Worm (Caenorhabditis elegans) whole organism, L1 larva: ENCODE results near the gene irld-2.

Experiments
- C34B4.2 ChIP-seq: sonication (generic microtip); optimal IDR thresholded peaks from 2 replicates; lab custom pipeline; 2017; ENCODE audit warnings: mild to moderate bottlenecking, missing genetic modification characterization, missing compliant biosample characterization
- F16B12.6 ChIP-seq: fragments of 150-350 bp; optimal IDR thresholded peaks from 2 replicates; lab custom pipeline; 2014; ENCODE audit warnings: missing biosample characterization, missing genetic modification characterization
- Y116A8C.19 ChIP-seq: sonication (generic microtip); optimal IDR thresholded peaks from 2 replicates; lab custom pipeline; 2016; ENCODE audit warnings: missing compliant biosample characterization, missing genetic modification characterization, borderline replicate concordance
- aha-1 ChIP-seq: fragments of 150-350 bp; optimal IDR thresholded peaks from 2 replicates; lab custom pipeline; 2014; ENCODE audit warnings: missing biosample characterization, missing genetic modification characterization
- alr-1 ChIP-seq: fragments of 200-800 bp; sonication (Bioruptor generic); optimal IDR thresholded peaks from 2 replicates; lab custom pipeline; 2018; ENCODE audit warnings: borderline replicate concordance, mild to moderate bottlenecking, missing genetic modification characterization, missing compliant biosample characterization
- aly-2 ChIP-seq: fragments of 150-350 bp; optimal IDR thresholded peaks from 2 replicates; lab custom pipeline; 2014; ENCODE audit warnings: missing biosample characterization, missing genetic modification characterization
- ceh-63 ChIP-seq: fragments of 200-800 bp; sonication (Bioruptor generic); optimal IDR thresholded peaks from 2 replicates; lab custom pipeline; 2018; ENCODE audit warnings: mild to moderate bottlenecking, missing genetic modification characterization, missing compliant biosample characterization
- ceh-82 ChIP-seq, 3 experiments: fragments of 150-350 bp in 1 of 3; sonication (generic microtip) in 2 of 3; optimal IDR thresholded peaks; 2 replicates each; lab custom pipeline; 2014 to 2017; ENCODE audit warnings: missing biosample characterization in 3 of 3, missing genetic modification characterization in 3 of 3
- ceh-88 ChIP-seq: fragments of 200-800 bp; sonication (Bioruptor generic); IDR thresholded peaks from 2 replicates; pipeline ENCODE4 v1.3.6; 2022; ENCODE audit warnings: missing genetic modification characterization, missing compliant biosample characterization
- ceh-90 ChIP-seq: sonication (generic microtip); optimal IDR thresholded peaks from 2 replicates; lab custom pipeline; 2016; ENCODE audit warnings: missing genetic modification characterization, missing compliant biosample characterization
- dpl-1 ChIP-seq, 3 experiments: fragments of 150-350 bp in 2 of 3; sonication (generic microtip) in 1 of 3; optimal IDR thresholded peaks; 2 replicates each; lab custom pipeline; 2014 to 2017; ENCODE audit warnings: missing biosample characterization in 3 of 3, missing genetic modification characterization in 3 of 3, missing genetic modification reagents in 3 of 3
- dsc-1 ChIP-seq: sonication (generic microtip); optimal IDR thresholded peaks from 2 replicates; lab custom pipeline; 2016; ENCODE audit warnings: mild to moderate bottlenecking, missing genetic modification characterization, missing compliant biosample characterization
- efl-1 ChIP-seq, 4 experiments: fragments of 150-350 bp; optimal IDR thresholded peaks in 3 of 4; peaks in 1 of 4; 1 replicate in 1 of 4; 2 replicates in 3 of 4; lab custom pipeline; 2014; ENCODE audit warnings: missing biosample characterization in 2 of 4, missing genetic modification characterization in 2 of 4, missing genetic modification reagents in 2 of 4
- egl-27 ChIP-seq, 2 experiments: fragments of 150-350 bp in 1 of 2; sonication (generic microtip); optimal IDR thresholded peaks; 3 replicates each; lab custom pipeline; 2017 to 2018; ENCODE audit warnings: missing biosample characterization in 2 of 2, missing genetic modification characterization in 2 of 2, missing genetic modification reagents in 2 of 2
- elt-3 ChIP-seq, 6 experiments: fragments of 150-350 bp in 1 of 6; sonication (generic microtip); optimal IDR thresholded peaks; 2 replicates each; lab custom pipeline; 2017 to 2018; ENCODE audit warnings: missing biosample characterization in 6 of 6, missing genetic modification characterization in 6 of 6, inconsistent platforms in 1 of 6
- ets-5 ChIP-seq: fragments of 200-800 bp; sonication (Bioruptor generic); IDR thresholded peaks from 2 replicates; pipeline ENCODE4 v1.3.6; 2022; ENCODE audit warnings: missing genetic modification characterization, missing compliant biosample characterization
- fkh-10 ChIP-seq: sonication (generic microtip); optimal IDR thresholded peaks from 2 replicates; lab custom pipeline; 2017; ENCODE audit warnings: missing biosample characterization, missing genetic modification reagents, missing genetic modification characterization
- grh-1 ChIP-seq: fragments of 200-800 bp; sonication (Bioruptor generic); IDR thresholded peaks from 2 replicates; pipeline ENCODE4 v1.3.6; 2022; ENCODE audit warnings: missing genetic modification reagents, missing genetic modification characterization, missing compliant biosample characterization
- hlh-4 ChIP-seq: sonication (generic microtip); optimal IDR thresholded peaks from 2 replicates; lab custom pipeline; 2016; ENCODE audit warnings: mild to moderate bottlenecking, missing genetic modification characterization, missing compliant biosample characterization
- irx-1 ChIP-seq: sonication (generic microtip); optimal IDR thresholded peaks from 2 replicates; lab custom pipeline; 2016; ENCODE audit warnings: missing genetic modification characterization, missing compliant biosample characterization
- isw-1 ChIP-seq: fragments of 200-800 bp; sonication (Bioruptor generic); IDR thresholded peaks from 2 replicates; pipeline ENCODE4 v1.3.6; 2022; ENCODE audit warnings: missing genetic modification characterization, missing compliant biosample characterization
- lin-35 ChIP-seq, 2 experiments: fragments of 150-350 bp; optimal IDR thresholded peaks; 2 replicates each; lab custom pipeline; 2014; ENCODE audit warnings: missing biosample characterization in 2 of 2, missing genetic modification characterization in 2 of 2, missing genetic modification reagents in 2 of 2
- lin-39 ChIP-seq: fragments of 150-350 bp; optimal IDR thresholded peaks from 2 replicates; lab custom pipeline; 2014; ENCODE audit warnings: missing biosample characterization, missing genetic modification reagents, missing genetic modification characterization
- lir-3 ChIP-seq: sonication (generic microtip); optimal IDR thresholded peaks from 2 replicates; lab custom pipeline; 2016; ENCODE audit warnings: mild to moderate bottlenecking, missing genetic modification characterization, moderate library complexity, missing compliant biosample characterization; ENCODE audit not compliant: poor library complexity
- lsy-2 ChIP-seq, 2 experiments: fragments of 150-350 bp; optimal IDR thresholded peaks; 2 replicates each; lab custom pipeline; 2014; ENCODE audit warnings: missing biosample characterization in 2 of 2, missing genetic modification characterization in 2 of 2
- nhr-11 ChIP-seq: fragments of 150-350 bp; optimal IDR thresholded peaks from 2 replicates; lab custom pipeline; 2014; ENCODE audit warnings: missing biosample characterization, missing genetic modification characterization
- nhr-12 ChIP-seq: sonication (generic microtip); optimal IDR thresholded peaks from 2 replicates; lab custom pipeline; 2017; ENCODE audit warnings: missing biosample characterization, missing genetic modification characterization
- nhr-19 ChIP-seq: fragments of 200-800 bp; sonication (Bioruptor generic); conservative IDR thresholded peaks from 2 replicates; pipeline ENCODE4 v1.3.6; 2022; ENCODE audit warnings: missing genetic modification characterization, missing compliant biosample characterization
- nhr-28 ChIP-seq: fragments of 150-350 bp; optimal IDR thresholded peaks from 2 replicates; lab custom pipeline; 2014; ENCODE audit warnings: missing biosample characterization, missing genetic modification characterization
- nhr-47 ChIP-seq: sonication (generic microtip); optimal IDR thresholded peaks from 2 replicates; lab custom pipeline; 2016; ENCODE audit warnings: mild to moderate bottlenecking, missing genetic modification characterization, moderate library complexity, missing compliant biosample characterization
- nhr-71 ChIP-seq: sonication (generic microtip); optimal IDR thresholded peaks from 2 replicates; lab custom pipeline; 2016; ENCODE audit warnings: mild to moderate bottlenecking, missing genetic modification characterization, moderate library complexity, missing compliant biosample characterization
- nhr-76 ChIP-seq: sonication (generic microtip); optimal IDR thresholded peaks from 2 replicates; lab custom pipeline; 2017; ENCODE audit warnings: missing biosample characterization, missing genetic modification characterization
- nhr-77 ChIP-seq: fragments of 150-350 bp; optimal IDR thresholded peaks from 2 replicates; lab custom pipeline; 2014; ENCODE audit warnings: missing biosample characterization, missing genetic modification characterization
- nhr-85 ChIP-seq: sonication (generic microtip); peaks from one replicate; lab custom pipeline; 2016; ENCODE audit warnings: missing genetic modification characterization, inconsistent platforms, missing compliant biosample characterization
- nhr-90 ChIP-seq: sonication (generic microtip); optimal IDR thresholded peaks from 2 replicates; lab custom pipeline; 2016; ENCODE audit warnings: mild to moderate bottlenecking, missing genetic modification characterization, missing compliant biosample characterization; ENCODE audit not compliant: poor library complexity
- pax-3 ChIP-seq: fragments of 200-800 bp; sonication (Bioruptor generic); optimal IDR thresholded peaks from 2 replicates; lab custom pipeline; 2018; ENCODE audit warnings: mild to moderate bottlenecking, missing genetic modification characterization, moderate library complexity, missing compliant biosample characterization
- snpc-4 ChIP-seq: fragments of 150-350 bp; optimal IDR thresholded peaks from 2 replicates; lab custom pipeline; 2014; ENCODE audit warnings: missing biosample characterization, missing genetic modification characterization
- sptf-1 ChIP-seq: fragments of 150-350 bp; optimal IDR thresholded peaks from 2 replicates; lab custom pipeline; 2014; ENCODE audit warnings: missing biosample characterization, missing genetic modification characterization
- tbx-2 ChIP-seq: sonication (generic microtip); optimal IDR thresholded peaks from 2 replicates; lab custom pipeline; 2016; ENCODE audit warnings: missing genetic modification characterization, missing compliant biosample characterization
- tlp-1 ChIP-seq: fragments of 150-350 bp; optimal IDR thresholded peaks from 2 replicates; lab custom pipeline; 2014; ENCODE audit warnings: missing biosample characterization, missing genetic modification characterization
- unc-130 ChIP-seq: fragments of 150-350 bp; optimal IDR thresholded peaks from 2 replicates; lab custom pipeline; 2017; ENCODE audit warnings: missing biosample characterization, missing genetic modification characterization, inconsistent platforms
- unc-30 ChIP-seq: sonication (generic microtip); optimal IDR thresholded peaks from 2 replicates; lab custom pipeline; 2017; ENCODE audit warnings: missing biosample characterization, missing genetic modification characterization
- xbp-1 ChIP-seq: sonication (generic microtip); optimal IDR thresholded peaks from 2 replicates; lab custom pipeline; 2016; ENCODE audit warnings: missing genetic modification characterization, missing compliant biosample characterization
- zag-1 ChIP-seq: fragments of 150-350 bp; optimal IDR thresholded peaks from 2 replicates; lab custom pipeline; 2014; ENCODE audit warnings: missing biosample characterization, missing genetic modification characterization
- zip-4 ChIP-seq: fragments of 200-800 bp; sonication (Bioruptor generic); optimal IDR thresholded peaks from 2 replicates; lab custom pipeline; 2018; ENCODE audit warnings: mild to moderate bottlenecking, missing genetic modification characterization, moderate library complexity, missing compliant biosample characterization
- ztf-11 ChIP-seq, 2 experiments: sonication (generic microtip); optimal IDR thresholded peaks; 2 replicates each; lab custom pipeline; 2016 to 2017; ENCODE audit warnings: missing genetic modification characterization in 2 of 2, missing biosample characterization in 1 of 2, missing compliant biosample characterization in 1 of 2
- ztf-4 ChIP-seq: fragments of 150-350 bp; optimal IDR thresholded peaks from 2 replicates; lab custom pipeline; 2014; ENCODE audit warnings: missing biosample characterization, missing genetic modification characterization

The irld-2 gene

DNA sequence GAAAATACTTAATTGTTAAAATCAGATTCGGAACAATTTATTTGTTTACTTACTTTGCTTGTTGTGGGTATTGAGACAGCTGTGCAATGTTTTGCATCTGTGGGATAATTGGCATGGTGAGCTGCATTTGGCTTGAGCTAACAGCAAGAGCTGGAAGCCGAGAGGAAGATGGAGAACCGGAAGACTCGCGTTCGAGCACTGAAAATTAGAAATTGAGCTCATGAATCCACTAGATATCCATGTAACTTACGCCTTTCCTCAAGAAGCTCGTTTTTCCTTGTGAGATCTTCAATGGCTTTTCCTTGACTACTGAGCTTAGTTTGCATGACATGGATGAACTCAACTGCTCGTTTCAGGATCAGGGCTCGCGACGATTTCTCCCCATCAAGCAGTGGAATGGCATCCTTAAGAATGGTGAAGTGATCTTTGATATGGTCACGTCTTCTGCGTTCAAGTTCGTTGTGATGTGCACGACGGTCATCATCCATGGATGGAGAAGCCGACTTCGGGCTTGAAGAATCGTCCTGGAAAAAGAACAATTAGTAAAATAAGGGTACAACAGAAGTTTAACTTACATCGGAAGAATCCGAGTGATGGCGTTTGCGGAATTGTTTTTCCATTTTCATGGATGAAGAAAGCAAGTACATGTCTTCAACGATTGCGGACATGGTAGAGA is 44.6 kb downstream of the irld-2 start:
- TF ChIP-seq alr-1 (no peak), efl-1 (optimal IDR thresholded peaks at IDR 0.05; lab: Kevin White, UChicago) (no peak), efl-1 (GFP tag; optimal IDR thresholded peaks at IDR 0.05 in 1 of 2; lab: Kevin White, UChicago) (peak in 1 of 2 experiments; percentile 67)

DNA sequence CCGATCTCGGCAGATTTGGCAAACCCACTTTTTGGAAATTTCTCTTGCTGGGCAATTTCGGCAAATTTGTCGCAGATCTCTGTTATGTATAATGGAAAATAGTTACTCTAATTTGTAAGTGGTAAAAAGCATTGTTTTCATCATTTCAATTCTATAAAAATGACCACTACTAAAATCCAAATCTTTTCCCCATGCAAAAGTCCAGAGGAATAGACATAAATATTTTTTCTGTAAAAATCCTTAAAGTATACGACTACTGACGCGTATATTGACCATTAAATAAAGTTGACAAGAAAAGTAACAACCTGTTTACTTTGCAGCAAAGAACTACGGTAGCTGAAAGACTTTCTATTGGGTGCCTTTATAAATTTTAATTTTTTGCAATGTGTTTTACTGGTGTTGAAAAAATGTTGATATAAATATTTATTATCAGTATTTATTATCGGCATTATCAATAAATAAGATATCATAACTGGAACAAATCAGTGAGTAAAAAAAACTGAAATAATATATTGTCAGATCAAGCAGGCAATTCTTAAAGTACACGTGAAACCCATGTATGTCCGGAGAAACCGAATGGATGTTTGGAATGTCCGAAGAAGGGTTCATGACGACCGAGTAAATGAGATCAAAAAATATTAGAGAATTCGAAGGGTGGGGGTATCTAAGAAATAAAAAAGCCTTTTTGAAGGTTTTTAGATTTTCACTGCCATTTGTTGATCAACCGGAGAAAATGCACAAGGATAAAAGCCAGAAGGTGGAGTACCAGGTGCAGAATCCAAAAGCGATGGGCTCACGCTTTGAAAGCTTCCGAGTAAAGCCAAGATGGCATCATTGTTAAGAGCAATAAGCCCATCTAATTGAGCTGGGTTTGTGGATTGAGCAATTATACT is 45.4 kb downstream of the irld-2 start:
- no peak for TF ChIP-seq aha-1
- no peak for TF ChIP-seq nhr-12 (tag; lab: Kevin White, UChicago)
- no peak for TF ChIP-seq egl-27 (tag; optimal IDR thresholded peaks at IDR 0.05; lab: Kevin White, UChicago)
- TF ChIP-seq isw-1 (GFP tag; lab: Robert Waterston, UW): no peak
- TF ChIP-seq grh-1 (GFP tag; lab: Robert Waterston, UW): no peak
- TF ChIP-seq ets-5: no peak
- TF ChIP-seq unc-130 (tag; lab: Kevin White, UChicago): no peak
- TF ChIP-seq ceh-63: no peak
- no peak for TF ChIP-seq nhr-11
- TF ChIP-seq nhr-28: no peak
- no peak for TF ChIP-seq lir-3 (tag; lab: Kevin White, UChicago)
- no peak for TF ChIP-seq dpl-1 (GFP tag; optimal IDR thresholded peaks at IDR 0.05; lab: Kevin White, UChicago)
- no peak for TF ChIP-seq snpc-4
- TF ChIP-seq nhr-19 (GFP tag; lab: Robert Waterston, UW): peak; percentile 59
- TF ChIP-seq sptf-1 (tag; lab: Kevin White, UChicago): no peak
- no peak for TF ChIP-seq lin-39 (tag; lab: Kevin White, UChicago)
- no peak for TF ChIP-seq ceh-82 (tag; optimal IDR thresholded peaks at IDR 0.05; lab: Kevin White, UChicago)
- peak in 1 of 2 experiments; percentile 6 for TF ChIP-seq ztf-11 (tag; optimal IDR thresholded peaks at IDR 0.05; lab: Kevin White, UChicago)
- TF ChIP-seq zip-4 (GFP tag; lab: Kevin White, UChicago): no peak
- peak; percentile 66 for TF ChIP-seq nhr-47 (tag; lab: Kevin White, UChicago)
- TF ChIP-seq dsc-1 (tag; lab: Kevin White, UChicago): no peak
- peak; percentile 78 for TF ChIP-seq nhr-90 (tag; lab: Kevin White, UChicago)
- no peak for TF ChIP-seq C34B4.2 (tag; lab: Kevin White, UChicago)
- peak in 1 of 6 experiments; percentile 62 for TF ChIP-seq elt-3 (tag; optimal IDR thresholded peaks at IDR 0.05; lab: Kevin White, UChicago)
- no peak for TF ChIP-seq tlp-1 (tag; lab: Kevin White, UChicago)
- peak; percentile 39 to 43 for TF ChIP-seq lsy-2 (tag; optimal IDR thresholded peaks at IDR 0.05; lab: Kevin White, UChicago)
- TF ChIP-seq F16B12.6: no peak
- peak in 1 of 2 experiments; percentile 18 for TF ChIP-seq lin-35 (GFP tag; optimal IDR thresholded peaks at IDR 0.05; lab: Kevin White, UChicago)
- peak; percentile 23 for TF ChIP-seq nhr-85 (tag; lab: Kevin White, UChicago)
- TF ChIP-seq ztf-4: peak; percentile 80
- TF ChIP-seq zag-1 (tag; lab: Kevin White, UChicago): no peak
- no peak for TF ChIP-seq Y116A8C.19 (tag; lab: Kevin White, UChicago)
- TF ChIP-seq hlh-4 (tag; lab: Kevin White, UChicago): no peak
- no peak for TF ChIP-seq fkh-10 (GFP tag; lab: Kevin White, UChicago)
- no peak for TF ChIP-seq nhr-76 (tag; lab: Kevin White, UChicago)
- no peak for TF ChIP-seq ceh-90 (tag; lab: Kevin White, UChicago)
- no peak for TF ChIP-seq xbp-1 (tag; lab: Kevin White, UChicago)
- TF ChIP-seq irx-1 (tag; lab: Kevin White, UChicago): no peak
- TF ChIP-seq unc-30: no peak
- TF ChIP-seq tbx-2: peak; percentile 56
- no peak for TF ChIP-seq ceh-88 (GFP tag; lab: Robert Waterston, UW)
- TF ChIP-seq alr-1: no peak
- TF ChIP-seq aly-2 (tag; lab: Kevin White, UChicago): peak; percentile 19
- TF ChIP-seq pax-3 (tag; lab: Kevin White, UChicago): peak; percentile 11
- TF ChIP-seq nhr-71 (tag; lab: Kevin White, UChicago): peak; percentile 77
- no peak for TF ChIP-seq nhr-77
- no peak for TF ChIP-seq efl-1 (optimal IDR thresholded peaks at IDR 0.05; lab: Kevin White, UChicago)
- TF ChIP-seq efl-1 (GFP tag; optimal IDR thresholded peaks at IDR 0.05 in 1 of 2; lab: Kevin White, UChicago): peak in 1 of 2 experiments; percentile 67
